Fruit fly (Drosophila melanogaster) whole organism, adult: ENCODE data around the gene CG34163.

Experiments
- CG11617 ChIP-seq: fragments of 200-800 bp; sonication (Bioruptor generic); optimal IDR thresholded peaks from 2 replicates; lab custom pipeline; 2017; ENCODE audit warnings: mild to moderate bottlenecking, missing biosample characterization, missing genetic modification reagents, missing genetic modification characterization
- CG12768 ChIP-seq: fragments of 200-800 bp; sonication (Bioruptor generic); optimal IDR thresholded peaks from 2 replicates; lab custom pipeline; 2017; ENCODE audit warnings: missing biosample characterization, missing genetic modification characterization, mild to moderate bottlenecking, moderate library complexity, missing genetic modification reagents
- CG14711 ChIP-seq: fragments of 200-800 bp; sonication (Bioruptor generic); optimal IDR thresholded peaks from 2 replicates; lab custom pipeline; 2018; ENCODE audit warnings: missing biosample characterization, mild to moderate bottlenecking, missing genetic modification characterization, moderate library complexity
- CG1620 ChIP-seq: fragments of 200-800 bp; sonication (Bioruptor generic); optimal IDR thresholded peaks from 2 replicates; lab custom pipeline; 2016; ENCODE audit warnings: missing biosample characterization, missing genetic modification characterization
- CG33017 ChIP-seq: fragments of 200-800 bp; sonication (Bioruptor generic); optimal IDR thresholded peaks from 2 replicates; lab custom pipeline; 2018; ENCODE audit warnings: missing biosample characterization, mild to moderate bottlenecking, missing genetic modification characterization, moderate library complexity
- CG5204 ChIP-seq: fragments of 200-800 bp; sonication (Bioruptor generic); optimal IDR thresholded peaks from 2 replicates; lab custom pipeline; 2016; ENCODE audit warnings: missing biosample characterization, missing genetic modification characterization
- CG7045 ChIP-seq: fragments of 200-800 bp; sonication (Bioruptor generic); optimal IDR thresholded peaks from 2 replicates; lab custom pipeline; 2017; ENCODE audit warnings: missing biosample characterization, mild to moderate bottlenecking, missing genetic modification characterization
- CG7101 ChIP-seq: fragments of 200-800 bp; sonication (Bioruptor generic); optimal IDR thresholded peaks from 2 replicates; lab custom pipeline; 2018; ENCODE audit warnings: missing biosample characterization, mild to moderate bottlenecking, missing genetic modification characterization, moderate library complexity
- Clk ChIP-seq: fragments of 200-800 bp; sonication (Bioruptor generic); optimal IDR thresholded peaks from 2 replicates; lab custom pipeline; 2017; ENCODE audit warnings: missing biosample characterization, missing genetic modification characterization
- Crg-1 ChIP-seq: fragments of 200-800 bp; sonication (Bioruptor generic); optimal IDR thresholded peaks from 2 replicates; lab custom pipeline; 2016; ENCODE audit warnings: missing biosample characterization, missing genetic modification characterization
- Hr96 ChIP-seq: fragments of 200-800 bp; sonication (Bioruptor generic); optimal IDR thresholded peaks from 2 replicates; lab custom pipeline; 2016; ENCODE audit warnings: missing biosample characterization, missing genetic modification characterization
- Mnt ChIP-seq: fragments of 200-800 bp; sonication (Bioruptor generic); optimal IDR thresholded peaks from 2 replicates; lab custom pipeline; 2016; ENCODE audit warnings: missing biosample characterization, mild to moderate bottlenecking, missing genetic modification characterization
- bab1 ChIP-seq: fragments of 200-800 bp; sonication (Bioruptor generic); optimal IDR thresholded peaks from 3 replicates; lab custom pipeline; 2019; ENCODE audit warnings: missing biosample characterization, mild to moderate bottlenecking, missing genetic modification characterization, moderate library complexity
- cic ChIP-seq: fragments of 200-800 bp; sonication (Bioruptor generic); optimal IDR thresholded peaks from 2 replicates; lab custom pipeline; 2017; ENCODE audit warnings: missing biosample characterization, mild to moderate bottlenecking, missing genetic modification characterization, moderate library complexity
- cnc ChIP-seq, 2 experiments: fragments of >200 bp; optimal IDR thresholded peaks; 2 replicates each; lab custom pipeline; 2017
- kay ChIP-seq: fragments of 200-800 bp; sonication (Bioruptor generic); peaks from one replicate; lab custom pipeline; 2016; ENCODE audit warnings: missing biosample characterization, missing genetic modification characterization, borderline replicate concordance
- ovo ChIP-seq: fragments of 200-800 bp; sonication (Bioruptor generic); optimal IDR thresholded peaks from 2 replicates; lab custom pipeline; 2016; ENCODE audit warnings: missing biosample characterization, missing genetic modification characterization
- pad ChIP-seq: fragments of 200-800 bp; sonication (Bioruptor generic); optimal IDR thresholded peaks from 3 replicates; lab custom pipeline; 2017; ENCODE audit warnings: missing biosample characterization, missing genetic modification characterization, mild to moderate bottlenecking, moderate library complexity, missing genetic modification reagents
- tj ChIP-seq: fragments of 200-800 bp; sonication (Bioruptor generic); optimal IDR thresholded peaks from 3 replicates; lab custom pipeline; 2017; ENCODE audit warnings: missing biosample characterization, mild to moderate bottlenecking, missing genetic modification characterization, moderate library complexity
- toe ChIP-seq: fragments of 200-800 bp; sonication (Bioruptor generic); optimal IDR thresholded peaks from 2 replicates; lab custom pipeline; 2016; ENCODE audit warnings: missing biosample characterization, missing genetic modification characterization

CG34163 gene

DNA sequence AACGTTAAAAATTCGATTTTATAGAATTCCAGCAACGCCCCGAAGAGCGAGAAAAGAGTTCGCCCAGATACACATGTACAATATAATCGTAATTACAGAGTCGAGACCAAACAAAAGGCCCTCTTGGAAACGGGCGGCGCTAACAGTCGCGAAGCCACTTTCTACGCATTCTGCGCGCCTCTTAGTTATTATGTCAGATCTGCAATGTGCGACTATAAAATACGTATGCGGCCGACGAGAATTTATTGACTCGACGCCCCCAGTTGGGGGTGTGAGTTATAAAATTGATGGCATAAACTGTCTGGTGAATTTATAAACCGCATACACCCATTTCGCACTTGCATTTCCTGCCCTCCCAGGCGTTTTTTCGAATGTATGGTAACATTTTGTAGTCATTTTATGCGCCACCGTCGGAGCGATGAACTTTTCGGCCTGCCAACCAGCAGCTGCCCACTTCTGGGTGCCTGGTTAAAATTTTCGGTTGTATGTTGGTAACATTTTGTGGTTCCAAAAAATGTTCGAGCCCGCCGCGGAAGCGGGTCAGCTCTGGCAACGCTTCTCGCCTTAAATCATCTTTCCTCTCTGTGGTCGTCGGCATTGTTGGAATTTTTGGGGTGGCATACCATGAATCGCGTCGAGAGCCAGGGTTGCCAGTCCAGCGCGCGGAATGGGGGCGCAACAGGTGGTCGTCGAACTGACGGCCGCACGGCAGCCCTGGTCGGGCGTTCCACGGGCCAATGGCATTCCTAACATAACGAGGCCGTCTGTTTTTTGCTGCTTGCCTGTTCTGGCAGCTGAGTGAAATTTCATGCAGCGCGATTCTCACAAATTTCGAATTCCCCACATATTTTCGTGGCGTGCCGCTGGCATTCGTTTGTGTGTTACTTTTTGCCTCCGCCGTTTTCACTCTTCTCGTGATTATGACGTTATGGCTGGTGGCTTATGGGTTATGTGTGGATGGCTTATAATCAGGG lies 23.9 kb downstream of the CG34163 start:
- TF ChIP-seq cic (peak; percentile 72), toe (GFP tag; lab: Kevin White, UChicago) (peak; percentile 57), ovo (peak; percentile 35), pad (GFP tag; lab: Kevin White, UChicago) (peak; percentile 48), CG7101 (peak; percentile 57), bab1 (peak; percentile 52), CG12768 (GFP tag; lab: Kevin White, UChicago) (peak; percentile 94), CG5204 (GFP tag; lab: Kevin White, UChicago) (peak; percentile 10), CG14711 (tag; lab: Kevin White, UChicago) (peak; percentile 100), tj (peak; percentile 72), Mnt (GFP tag; lab: Kevin White, UChicago) (peak; percentile 87), CG33017 (tag; lab: Kevin White, UChicago) (no peak), CG11617 (GFP tag; lab: Kevin White, UChicago) (peak; percentile 93), cnc (optimal IDR thresholded peaks at IDR 0.05; lab: Kevin White, UChicago) (no peak), kay (GFP tag; lab: Kevin White, UChicago) (peak; percentile 95), CG7045 (GFP tag; lab: Kevin White, UChicago) (peak; percentile 73), Hr96 (GFP tag; lab: Kevin White, UChicago) (peak; percentile 69), Crg-1 (GFP tag; lab: Kevin White, UChicago) (no peak), Clk (GFP tag; lab: Kevin White, UChicago) (no peak), CG1620 (no peak)

DNA sequence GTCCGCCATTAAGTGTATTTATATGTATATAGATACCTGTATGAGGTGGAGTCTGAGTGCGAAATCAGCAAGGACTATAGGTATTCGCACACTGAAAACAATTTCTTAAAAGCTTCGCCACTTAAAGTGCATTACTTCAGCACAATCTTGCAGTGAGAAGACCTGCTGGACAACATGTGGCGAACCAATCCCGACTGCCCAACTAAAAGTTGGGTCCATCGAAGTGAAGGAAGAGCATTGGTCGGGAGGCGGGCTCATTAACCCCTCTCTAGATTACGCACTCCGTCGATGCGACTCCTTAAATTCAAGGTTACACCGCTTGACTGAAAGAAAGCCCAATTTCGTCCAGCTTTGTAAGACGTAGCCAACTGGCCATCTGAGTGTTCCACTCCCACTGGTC lies 25.2 kb downstream of the CG34163 start:
- TF ChIP-seq CG12768 (GFP tag; lab: Kevin White, UChicago) (no peak), bab1 (no peak), pad (GFP tag; lab: Kevin White, UChicago) (no peak), CG7045 (GFP tag; lab: Kevin White, UChicago) (no peak)

DNA sequence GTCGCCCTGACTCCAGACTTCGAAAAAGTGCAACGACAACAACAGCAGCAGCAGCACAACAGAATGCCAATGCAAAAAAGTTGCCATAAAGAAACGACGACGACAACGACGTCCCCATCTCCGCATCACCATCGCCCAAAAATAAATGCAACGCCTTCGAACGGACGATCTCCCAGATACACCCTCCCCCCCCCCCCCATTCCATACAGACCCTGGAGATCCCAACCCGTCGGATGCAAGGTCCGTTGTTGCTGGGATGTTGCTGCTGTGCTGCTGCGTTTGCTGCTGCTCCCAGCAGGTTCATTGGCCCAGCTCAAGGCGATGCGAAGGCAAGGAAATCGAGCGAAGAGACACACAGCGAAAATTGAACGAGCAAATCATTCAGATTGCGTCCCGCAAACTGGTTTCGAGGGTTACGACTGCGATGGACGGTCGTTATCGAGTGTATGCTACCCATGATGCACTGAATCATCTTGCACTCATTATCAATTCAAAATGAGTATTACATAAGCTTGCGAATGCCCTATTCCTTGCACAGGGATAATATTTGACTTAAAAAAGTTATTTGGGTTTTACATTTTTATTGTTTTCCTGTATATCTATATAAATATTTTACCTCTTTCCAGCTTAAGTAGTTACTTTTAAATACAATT lies 25.8 kb downstream of the CG34163 start:
- TF ChIP-seq cic (no peak), CG1620 (no peak), CG33017 (tag; lab: Kevin White, UChicago) (no peak), pad (GFP tag; lab: Kevin White, UChicago) (no peak), ovo (no peak), kay (GFP tag; lab: Kevin White, UChicago) (no peak), CG7045 (GFP tag; lab: Kevin White, UChicago) (no peak), CG14711 (tag; lab: Kevin White, UChicago) (no peak), cnc (optimal IDR thresholded peaks at IDR 0.05; lab: Kevin White, UChicago) (no peak), tj (no peak), Crg-1 (GFP tag; lab: Kevin White, UChicago) (no peak), CG12768 (GFP tag; lab: Kevin White, UChicago) (no peak), Clk (GFP tag; lab: Kevin White, UChicago) (no peak), Hr96 (GFP tag; lab: Kevin White, UChicago) (no peak), CG11617 (GFP tag; lab: Kevin White, UChicago) (no peak)

DNA sequence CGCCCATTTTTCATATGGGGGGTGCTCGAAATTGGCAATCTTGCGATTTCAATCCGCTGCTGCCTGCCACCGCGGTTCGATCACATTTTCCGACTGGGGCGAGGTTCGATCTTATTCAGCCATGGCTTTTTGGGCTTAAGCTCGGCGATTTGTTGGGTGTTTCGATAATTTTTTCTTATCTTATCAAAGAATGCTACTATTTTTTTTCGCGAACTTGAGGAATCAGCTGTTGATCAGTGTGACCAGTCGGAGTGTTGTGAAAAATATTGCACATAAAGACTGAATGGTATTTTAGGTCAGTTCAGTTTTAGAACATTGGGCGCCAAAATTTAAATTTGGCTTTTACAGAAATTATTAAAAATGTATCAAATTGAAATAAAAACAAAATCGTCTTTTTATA lies 32.7 kb downstream of the CG34163 start, which contains the start of gene Wdr81:
Gene Wdr81, minus strand, starts transcription at position 226 of the 400 bp plus-strand sequence.
- peak; percentile 56 for TF ChIP-seq bab1
- TF ChIP-seq CG5204 (GFP tag; lab: Kevin White, UChicago): no peak
- no peak for TF ChIP-seq CG1620

DNA sequence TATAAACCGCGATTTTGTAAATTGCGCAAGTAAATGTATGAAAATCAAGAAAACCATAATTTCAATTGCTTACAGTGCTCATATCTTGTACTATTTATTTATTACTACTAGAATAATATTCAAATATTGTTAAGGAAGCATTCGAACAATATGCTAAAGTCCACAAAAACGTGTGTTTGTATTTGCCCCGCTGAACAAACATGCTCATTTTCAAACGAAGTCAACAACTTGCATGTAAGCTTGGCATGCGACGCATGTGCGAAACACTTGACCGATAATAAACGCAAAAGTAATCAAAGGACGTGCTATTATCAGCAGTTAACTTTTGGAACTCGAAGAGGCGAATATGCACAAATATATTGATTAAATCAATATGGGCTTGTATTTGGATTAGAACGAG lies 33.1 kb downstream of the CG34163 start:
- no peak for TF ChIP-seq toe (GFP tag; lab: Kevin White, UChicago)
- TF ChIP-seq kay (GFP tag; lab: Kevin White, UChicago): peak; percentile 63
- TF ChIP-seq CG33017 (tag; lab: Kevin White, UChicago): peak; percentile 8
- no peak for TF ChIP-seq CG12768 (GFP tag; lab: Kevin White, UChicago)
- no peak for TF ChIP-seq tj
- TF ChIP-seq Hr96 (GFP tag; lab: Kevin White, UChicago): no peak
- peak; percentile 66 for TF ChIP-seq ovo
- TF ChIP-seq Mnt (GFP tag; lab: Kevin White, UChicago): peak; percentile 63
- TF ChIP-seq Crg-1 (GFP tag; lab: Kevin White, UChicago): peak; percentile 77
- peak; percentile 58 for TF ChIP-seq CG11617 (GFP tag; lab: Kevin White, UChicago)
- no peak for TF ChIP-seq CG14711 (tag; lab: Kevin White, UChicago)
- TF ChIP-seq CG5204 (GFP tag; lab: Kevin White, UChicago): no peak
- TF ChIP-seq pad (GFP tag; lab: Kevin White, UChicago): no peak
- no peak for TF ChIP-seq Clk (GFP tag; lab: Kevin White, UChicago)
- TF ChIP-seq bab1: no peak
- peak; percentile 22 for TF ChIP-seq CG7045 (GFP tag; lab: Kevin White, UChicago)
- TF ChIP-seq CG7101: peak; percentile 79
- TF ChIP-seq cic: peak; percentile 1
- no peak for TF ChIP-seq cnc (optimal IDR thresholded peaks at IDR 0.05; lab: Kevin White, UChicago)
- peak; percentile 38 for TF ChIP-seq CG1620
